Fruit fly (Drosophila melanogaster) whole organism, embryonic: ENCODE data around the gene RpS28-like.
A peak's percentile ranks its signal among the peaks of the same experiment; 100 is the strongest.

ENCODE experiments used
- Aef1 ChIP-seq: fragments of 200-800 bp; sonication (Bioruptor generic); IDR thresholded peaks from 3 replicates; pipeline ENCODE4 v1.3.6; 2022; ENCODE audit warnings: missing biosample characterization, missing genetic modification characterization
- Asciz ChIP-seq: fragments of 200-800 bp; sonication (Bioruptor generic); optimal IDR thresholded peaks from 2 replicates; lab custom pipeline; 2017; ENCODE audit warnings: missing biosample characterization, mild to moderate bottlenecking, missing genetic modification characterization, missing genetic modification reagents
- CG10321 ChIP-seq: fragments of 200-800 bp; sonication (Bioruptor generic); IDR thresholded peaks from 2 replicates; pipeline ENCODE4 v1.3.6; 2022; ENCODE audit warnings: missing biosample characterization, missing genetic modification characterization
- CG11085 ChIP-seq: fragments of 200-800 bp; sonication (Bioruptor generic); IDR thresholded peaks from 2 replicates; pipeline ENCODE4 v1.3.6; 2022; ENCODE audit warnings: missing biosample characterization, missing genetic modification characterization
- CG11504 ChIP-seq: fragments of 200-800 bp; sonication (Bioruptor generic); optimal IDR thresholded peaks from 3 replicates; lab custom pipeline; 2019; ENCODE audit warnings: missing biosample characterization, mild to moderate bottlenecking, missing genetic modification characterization, moderate library complexity
- CG12104 ChIP-seq: fragments of 200-800 bp; sonication (Bioruptor generic); optimal IDR thresholded peaks from 3 replicates; lab custom pipeline; 2016; ENCODE audit warnings: missing biosample characterization, missing genetic modification characterization
- CG13287 ChIP-seq: fragments of 200-800 bp; sonication (Bioruptor generic); IDR thresholded peaks from 2 replicates; pipeline ENCODE4 v1.3.6; 2022; ENCODE audit warnings: missing biosample characterization, missing genetic modification characterization; ENCODE audit not compliant: partially characterized antibody
- CG1602 ChIP-seq: fragments of 200-800 bp; sonication (Bioruptor generic); optimal IDR thresholded peaks from 3 replicates; lab custom pipeline; 2016; ENCODE audit warnings: missing biosample characterization, missing genetic modification characterization
- CG16813 ChIP-seq: fragments of 200-800 bp; sonication (Bioruptor generic); IDR thresholded peaks from 3 replicates; pipeline ENCODE4 v1.3.6; 2022; ENCODE audit warnings: missing biosample characterization, missing genetic modification characterization; ENCODE audit not compliant: partially characterized antibody
- CG17568 ChIP-seq: fragments of 200-800 bp; sonication (Bioruptor generic); optimal IDR thresholded peaks from 2 replicates; lab custom pipeline; 2018; ENCODE audit warnings: missing biosample characterization, mild to moderate bottlenecking, missing genetic modification characterization, moderate library complexity
- CG2120 ChIP-seq: fragments of 200-800 bp; sonication (Bioruptor generic); optimal IDR thresholded peaks from 3 replicates; lab custom pipeline; 2016; ENCODE audit warnings: missing biosample characterization, missing genetic modification characterization
- CG31365 ChIP-seq: fragments of 200-800 bp; sonication (Bioruptor generic); optimal IDR thresholded peaks from 2 replicates; lab custom pipeline; 2018; ENCODE audit warnings: missing biosample characterization, mild to moderate bottlenecking, missing genetic modification characterization
- CG31388 ChIP-seq: fragments of 200-800 bp; sonication (Bioruptor generic); optimal IDR thresholded peaks from 2 replicates; lab custom pipeline; 2016; ENCODE audit warnings: missing biosample characterization, missing genetic modification characterization
- CG3407 ChIP-seq: fragments of 200-800 bp; sonication (Bioruptor generic); optimal IDR thresholded peaks from 2 replicates; lab custom pipeline; 2018; ENCODE audit warnings: missing biosample characterization, mild to moderate bottlenecking, missing genetic modification characterization
- CG3847 ChIP-seq: fragments of 200-800 bp; sonication (Bioruptor generic); IDR thresholded peaks from 2 replicates; pipeline ENCODE4 v1.3.6; 2022; ENCODE audit warnings: missing biosample characterization, missing genetic modification characterization
- CG3995 ChIP-seq: fragments of 200-800 bp; sonication (Bioruptor generic); optimal IDR thresholded peaks from 3 replicates; lab custom pipeline; 2016; ENCODE audit warnings: missing biosample characterization, missing genetic modification characterization
- CG43689 ChIP-seq: fragments of 200-800 bp; sonication (Bioruptor generic); IDR thresholded peaks from 2 replicates; pipeline ENCODE4 v1.3.6; 2022; ENCODE audit warnings: missing biosample characterization, missing genetic modification characterization
- CG6175 ChIP-seq: fragments of 200-800 bp; sonication (Bioruptor generic); IDR thresholded peaks from 3 replicates; pipeline ENCODE4 v1.3.6; 2022; ENCODE audit warnings: missing biosample characterization, missing genetic modification characterization
- CG6254 ChIP-seq: fragments of 200-800 bp; sonication (Bioruptor generic); optimal IDR thresholded peaks from 3 replicates; lab custom pipeline; 2017; ENCODE audit warnings: mild to moderate bottlenecking, missing biosample characterization, missing genetic modification reagents, missing genetic modification characterization
- CG7271 ChIP-seq: fragments of 200-800 bp; sonication (Bioruptor generic); optimal IDR thresholded peaks from 2 replicates; lab custom pipeline; 2018; ENCODE audit warnings: missing biosample characterization, mild to moderate bottlenecking, missing genetic modification characterization, moderate library complexity
- CG7786 ChIP-seq: fragments of 200-800 bp; sonication (Bioruptor generic); optimal IDR thresholded peaks from 2 replicates; lab custom pipeline; 2016; ENCODE audit warnings: missing biosample characterization, missing genetic modification characterization
- CG7839 ChIP-seq: fragments of 200-800 bp; sonication (Bioruptor generic); optimal IDR thresholded peaks from 3 replicates; lab custom pipeline; 2018; ENCODE audit warnings: missing biosample characterization, mild to moderate bottlenecking, missing genetic modification characterization, moderate library complexity
- CG7928 ChIP-seq: fragments of 200-800 bp; sonication (Bioruptor generic); optimal IDR thresholded peaks from 2 replicates; lab custom pipeline; 2017; ENCODE audit warnings: missing biosample characterization, mild to moderate bottlenecking, missing genetic modification characterization
- CG8089 ChIP-seq: fragments of 200-800 bp; sonication (Bioruptor generic); optimal IDR thresholded peaks from 3 replicates; lab custom pipeline; 2016; ENCODE audit warnings: missing biosample characterization, missing genetic modification characterization
- CG9727 ChIP-seq: fragments of 200-800 bp; sonication (Bioruptor generic); optimal IDR thresholded peaks from 3 replicates; lab custom pipeline; 2017; ENCODE audit warnings: missing biosample characterization, mild to moderate bottlenecking, missing genetic modification characterization
- Chrac-16 ChIP-seq: fragments of 200-800 bp; sonication (Bioruptor generic); optimal IDR thresholded peaks from 3 replicates; lab custom pipeline; 2016; ENCODE audit warnings: missing biosample characterization, missing genetic modification characterization
- D19A ChIP-seq: fragments of 200-800 bp; optimal IDR thresholded peaks from 3 replicates; lab custom pipeline; 2019; ENCODE audit warnings: missing biosample characterization, mild to moderate bottlenecking, missing genetic modification characterization, moderate library complexity
- Dad ChIP-seq: fragments of 200-800 bp; sonication (Bioruptor generic); optimal IDR thresholded peaks from 3 replicates; lab custom pipeline; 2016; ENCODE audit warnings: missing biosample characterization, missing genetic modification characterization
- Kr ChIP-seq: fragments of 200-800 bp; sonication (Bioruptor generic); optimal IDR thresholded peaks from 2 replicates; lab custom pipeline; 2017; ENCODE audit warnings: missing biosample characterization, mild to moderate bottlenecking, missing genetic modification characterization
- MBD-R2 ChIP-seq: fragments of 200-800 bp; sonication (Bioruptor generic); IDR thresholded peaks from 2 replicates; pipeline ENCODE4 v1.3.6; 2022; ENCODE audit warnings: missing biosample characterization, missing genetic modification characterization
- Mrtf ChIP-seq: fragments of 200-800 bp; sonication (Bioruptor generic); IDR thresholded peaks from 3 replicates; pipeline ENCODE4 v1.3.6; 2022; ENCODE audit warnings: missing biosample characterization, missing genetic modification characterization
- Myb ChIP-seq: fragments of 200-800 bp; sonication (Bioruptor generic); optimal IDR thresholded peaks from 2 replicates; lab custom pipeline; 2016; ENCODE audit warnings: missing biosample characterization, missing genetic modification characterization
- PHDP ChIP-seq: fragments of 200-800 bp; sonication (Bioruptor generic); optimal IDR thresholded peaks from 3 replicates; lab custom pipeline; 2018; ENCODE audit warnings: missing biosample characterization, mild to moderate bottlenecking, missing genetic modification characterization, moderate library complexity
- abd-A ChIP-seq: fragments of 200-800 bp; sonication (Bioruptor generic); optimal IDR thresholded peaks from 3 replicates; lab custom pipeline; 2019; ENCODE audit warnings: missing biosample characterization, mild to moderate bottlenecking, missing genetic modification characterization, moderate library complexity
- cas ChIP-seq: fragments of 200-800 bp; sonication (Bioruptor generic); IDR thresholded peaks from 2 replicates; pipeline ENCODE4 v1.3.6; 2022; ENCODE audit warnings: missing biosample characterization, missing genetic modification characterization
- dimm ChIP-seq: fragments of 200-800 bp; sonication (Bioruptor generic); IDR thresholded peaks from 2 replicates; pipeline ENCODE4 v1.3.6; 2022; ENCODE audit warnings: missing biosample characterization, missing genetic modification characterization
- eyg ChIP-seq: fragments of 200-800 bp; sonication (Bioruptor generic); optimal IDR thresholded peaks from 3 replicates; lab custom pipeline; 2016; ENCODE audit warnings: missing biosample characterization, missing genetic modification characterization
- fd102C ChIP-seq: fragments of 200-800 bp; sonication (Bioruptor generic); optimal IDR thresholded peaks from 2 replicates; lab custom pipeline; 2018; ENCODE audit warnings: missing biosample characterization, mild to moderate bottlenecking, missing genetic modification characterization, moderate library complexity
- ftz-f1 ChIP-seq: fragments of 200-800 bp; sonication (Bioruptor generic); optimal IDR thresholded peaks from 2 replicates; lab custom pipeline; 2016; ENCODE audit warnings: missing biosample characterization, missing genetic modification characterization
- gro ChIP-seq: fragments of 200-800 bp; sonication (Bioruptor generic); optimal IDR thresholded peaks from 2 replicates; lab custom pipeline; 2016; ENCODE audit warnings: missing biosample characterization, missing genetic modification characterization
- hth ChIP-seq: fragments of >200 bp; optimal IDR thresholded peaks from 2 replicates; lab custom pipeline; 2017; ENCODE audit warnings: inconsistent platforms
- lilli ChIP-seq: fragments of 200-800 bp; sonication (Bioruptor generic); optimal IDR thresholded peaks from 3 replicates; lab custom pipeline; 2016; ENCODE audit warnings: missing biosample characterization, missing genetic modification characterization
- lov ChIP-seq, 2 experiments: fragments of 200-800 bp in 1 of 2; fragments of >200 bp in 1 of 2; sonication (Bioruptor generic) in 1 of 2; IDR thresholded peaks in 1 of 2; optimal IDR thresholded peaks in 1 of 2; 2 replicates in 1 of 2; 3 replicates in 1 of 2; pipeline versions ENCODE4 v1.3.6 to Lab custom; 2017 to 2022; ENCODE audit warnings: missing biosample characterization in 1 of 2, missing genetic modification characterization in 1 of 2
- maf-S ChIP-seq: fragments of 200-800 bp; sonication (Bioruptor generic); optimal IDR thresholded peaks from 2 replicates; lab custom pipeline; 2016; ENCODE audit warnings: missing biosample characterization, missing genetic modification characterization
- nerfin-1 ChIP-seq: fragments of 200-800 bp; sonication (Bioruptor generic); optimal IDR thresholded peaks from 3 replicates; lab custom pipeline; 2019; ENCODE audit warnings: missing biosample characterization, mild to moderate bottlenecking, missing genetic modification characterization, moderate library complexity
- nerfin-2 ChIP-seq: fragments of 200-800 bp; sonication (Bioruptor generic); IDR thresholded peaks from 2 replicates; pipeline ENCODE4 v1.3.6; 2022; ENCODE audit warnings: missing biosample characterization, missing genetic modification characterization; ENCODE audit not compliant: partially characterized antibody
- nmo ChIP-seq: fragments of 200-800 bp; sonication (Bioruptor generic); optimal IDR thresholded peaks from 2 replicates; lab custom pipeline; 2018; ENCODE audit warnings: missing biosample characterization, mild to moderate bottlenecking, missing genetic modification characterization, moderate library complexity
- odd ChIP-seq: fragments of 200-800 bp; sonication (Bioruptor generic); optimal IDR thresholded peaks from 2 replicates; lab custom pipeline; 2017; ENCODE audit warnings: missing biosample characterization, mild to moderate bottlenecking, missing genetic modification characterization
- run ChIP-seq: fragments of 200-800 bp; sonication (Bioruptor generic); optimal IDR thresholded peaks from 3 replicates; lab custom pipeline; 2018; ENCODE audit warnings: missing biosample characterization, mild to moderate bottlenecking, missing genetic modification characterization
- seq ChIP-seq: fragments of 200-800 bp; sonication (Bioruptor generic); IDR thresholded peaks from 2 replicates; pipeline ENCODE4 v1.3.6; 2022; ENCODE audit warnings: missing biosample characterization, missing genetic modification characterization
- sima ChIP-seq: fragments of 200-800 bp; sonication (Bioruptor generic); optimal IDR thresholded peaks from 2 replicates; lab custom pipeline; 2016; ENCODE audit warnings: missing biosample characterization, missing genetic modification characterization
- stc ChIP-seq: fragments of 200-800 bp; sonication (Bioruptor generic); IDR thresholded peaks from 2 replicates; pipeline ENCODE4 v1.3.6; 2022; ENCODE audit warnings: missing biosample characterization, missing genetic modification characterization

The RpS28-like gene

DNA sequence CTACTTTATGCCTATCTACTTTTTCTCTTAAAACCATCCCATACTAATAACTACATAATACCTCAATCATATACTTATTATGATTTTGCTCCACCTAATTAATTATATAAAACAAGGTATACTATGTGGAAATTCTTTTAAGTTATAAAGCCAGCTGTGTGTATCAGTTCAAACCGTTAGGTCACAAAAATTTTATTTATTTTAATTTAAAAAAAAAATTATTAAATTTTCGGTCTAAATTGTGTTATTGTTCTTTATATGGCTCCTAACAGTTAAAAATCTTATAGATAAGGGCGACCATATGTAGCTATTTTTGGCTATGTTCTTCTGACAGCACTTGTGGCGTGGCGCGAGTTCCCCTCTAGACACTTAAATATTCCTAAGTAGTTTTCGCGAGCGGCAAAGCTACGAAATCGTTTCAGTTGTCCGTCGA lies 49.3 kb upstream of the RpS28-like start, which contains the start of gene Aldh (continued):
- TF ChIP-seq fd102C: no peak
- no peak for TF ChIP-seq CG11504 (tag; lab: Kevin White, UChicago)
- TF ChIP-seq lilli (GFP tag; lab: Kevin White, UChicago): no peak
- TF ChIP-seq hth: no peak
- TF ChIP-seq CG6175: 0 out of 3 replicates have a peak, but pooled peaks have one; percentile 34
- no peak for TF ChIP-seq CG3407 (GFP tag; lab: Kevin White, UChicago)
- no peak for TF ChIP-seq Dad (GFP tag; lab: Kevin White, UChicago)
- TF ChIP-seq CG13287: no peak
- TF ChIP-seq CG16813 (GFP tag; lab: Robert Waterston, UW): no peak
- TF ChIP-seq nerfin-1 (tag; lab: Kevin White, UChicago): no peak
- no peak for TF ChIP-seq CG17568 (GFP tag; lab: Kevin White, UChicago)
- no peak for TF ChIP-seq Aef1 (GFP tag; lab: Robert Waterston, UW)
- no peak for TF ChIP-seq eyg (GFP tag; lab: Kevin White, UChicago)
- no peak for TF ChIP-seq MBD-R2 (GFP tag; lab: Robert Waterston, UW)
- no peak for TF ChIP-seq CG10321 (GFP tag; lab: Robert Waterston, UW)
- TF ChIP-seq CG8089 (GFP tag; lab: Kevin White, UChicago): no peak
- no peak for TF ChIP-seq run (tag; lab: Kevin White, UChicago)
- no peak for TF ChIP-seq CG7928 (GFP tag; lab: Kevin White, UChicago)
- TF ChIP-seq Kr: no peak
- peak; percentile 11 for TF ChIP-seq CG1602
- TF ChIP-seq CG11085: no peak
- no peak for TF ChIP-seq CG31365
- TF ChIP-seq odd: peak; percentile 24
- no peak for TF ChIP-seq CG3995 (GFP tag; lab: Kevin White, UChicago)
- no peak for TF ChIP-seq dimm
- TF ChIP-seq CG2120 (GFP tag; lab: Kevin White, UChicago): peak; percentile 52
- TF ChIP-seq stc (GFP tag; lab: Robert Waterston, UW): no peak
- no peak for TF ChIP-seq seq
- TF ChIP-seq CG9727 (GFP tag; lab: Kevin White, UChicago): peak; percentile 21
- TF ChIP-seq cas: no peak
- peak; percentile 50 for TF ChIP-seq CG3847 (GFP tag; lab: Robert Waterston, UW)
- no peak for TF ChIP-seq gro (GFP tag; lab: Kevin White, UChicago)
- no peak for TF ChIP-seq nerfin-2 (GFP tag; lab: Robert Waterston, UW)
- TF ChIP-seq CG43689 (GFP tag; lab: Robert Waterston, UW): no peak
- TF ChIP-seq lov (optimal IDR thresholded peaks at IDR 0.05; lab: Kevin White, UChicago): no peak
- no peak for TF ChIP-seq lov (GFP tag; IDR thresholded peaks at IDR 0.05; lab: Robert Waterston, UW)
- TF ChIP-seq Myb: no peak
- TF ChIP-seq CG7271: no peak
- no peak for TF ChIP-seq Chrac-16 (GFP tag; lab: Kevin White, UChicago)
- TF ChIP-seq sima: no peak
- TF ChIP-seq Mrtf (GFP tag; lab: Robert Waterston, UW): no peak
- TF ChIP-seq abd-A (tag; lab: Kevin White, UChicago): no peak
- no peak for TF ChIP-seq Asciz
- TF ChIP-seq CG7839 (tag; lab: Kevin White, UChicago): no peak
- TF ChIP-seq PHDP (tag; lab: Kevin White, UChicago): peak; percentile 62
- TF ChIP-seq CG12104: no peak
- no peak for TF ChIP-seq CG6254 (GFP tag; lab: Kevin White, UChicago)
- no peak for TF ChIP-seq D19A (tag; lab: Kevin White, UChicago)
- peak; percentile 19 for TF ChIP-seq nmo (GFP tag; lab: Kevin White, UChicago)
- TF ChIP-seq CG31388 (GFP tag; lab: Kevin White, UChicago): no peak
- no peak for TF ChIP-seq maf-S (GFP tag; lab: Kevin White, UChicago)
- no peak for TF ChIP-seq ftz-f1
- no peak for TF ChIP-seq CG7786 (GFP tag; lab: Kevin White, UChicago)
